Fruit fly (Drosophila melanogaster) whole organism, prepupa: ENCODE results near the gene CG11583.

Source experiments
- Blimp-1 ChIP-seq: fragments of 200-800 bp; sonication (Bioruptor generic); optimal IDR thresholded peaks from 3 replicates; lab custom pipeline; 2017; ENCODE audit warnings: missing biosample characterization, missing genetic modification characterization, mild to moderate bottlenecking, moderate library complexity, missing genetic modification reagents
- CG11294 ChIP-seq: fragments of 200-800 bp; sonication (Bioruptor generic); IDR thresholded peaks from 2 replicates; pipeline ENCODE4 v1.3.6; 2022; ENCODE audit warnings: missing biosample characterization, missing genetic modification characterization
- CG11762 ChIP-seq: fragments of 200-800 bp; sonication (Bioruptor generic); optimal IDR thresholded peaks from 3 replicates; lab custom pipeline; 2016; ENCODE audit warnings: missing biosample characterization, missing genetic modification characterization; ENCODE audit not compliant: insufficient read depth
- CG31627 ChIP-seq: fragments of 200-800 bp; sonication (Bioruptor generic); optimal IDR thresholded peaks from 3 replicates; lab custom pipeline; 2016; ENCODE audit warnings: missing biosample characterization, missing genetic modification characterization
- CG32006 ChIP-seq: fragments of 200-800 bp; sonication (Bioruptor generic); optimal IDR thresholded peaks from 3 replicates; lab custom pipeline; 2017; ENCODE audit warnings: missing biosample characterization, mild to moderate bottlenecking, missing genetic modification characterization
- CG34406 ChIP-seq: fragments of 200-800 bp; sonication (Bioruptor generic); optimal IDR thresholded peaks from 3 replicates; lab custom pipeline; 2016; ENCODE audit warnings: missing biosample characterization, missing genetic modification characterization
- CG3919 ChIP-seq: fragments of 200-800 bp; sonication (Bioruptor generic); optimal IDR thresholded peaks from 3 replicates; lab custom pipeline; 2016; ENCODE audit warnings: missing biosample characterization, missing genetic modification characterization
- CG4318 ChIP-seq: fragments of 200-800 bp; sonication (Bioruptor generic); optimal IDR thresholded peaks from 3 replicates; lab custom pipeline; 2017; ENCODE audit warnings: missing biosample characterization, mild to moderate bottlenecking, missing genetic modification characterization
- CG6163 ChIP-seq: fragments of 200-800 bp; sonication (Bioruptor generic); IDR thresholded peaks from 3 replicates; pipeline ENCODE4 v1.3.6; 2022; ENCODE audit warnings: missing biosample characterization, missing genetic modification characterization
- CG6792 ChIP-seq: fragments of 200-800 bp; sonication (Bioruptor generic); optimal IDR thresholded peaks from 3 replicates; lab custom pipeline; 2016; ENCODE audit warnings: missing biosample characterization, missing genetic modification characterization
- CG6808 ChIP-seq: fragments of 200-800 bp; sonication (Bioruptor generic); optimal IDR thresholded peaks from 3 replicates; lab custom pipeline; 2017; ENCODE audit warnings: missing biosample characterization, missing genetic modification characterization, mild to moderate bottlenecking, moderate library complexity, missing genetic modification reagents
- CG6854 ChIP-seq: fragments of 200-800 bp; sonication (Bioruptor generic); optimal IDR thresholded peaks from 2 replicates; lab custom pipeline; 2017; ENCODE audit warnings: missing biosample characterization, mild to moderate bottlenecking, missing genetic modification characterization
- CG8119 ChIP-seq: fragments of 200-800 bp; sonication (Bioruptor generic); IDR thresholded peaks from 3 replicates; pipeline ENCODE4 v1.3.6; 2022; ENCODE audit warnings: missing biosample characterization, missing genetic modification characterization
- CG8632 ChIP-seq: fragments of 200-800 bp; sonication (Bioruptor generic); optimal IDR thresholded peaks from 3 replicates; lab custom pipeline; 2016; ENCODE audit warnings: missing biosample characterization, missing genetic modification characterization
- CG9139 ChIP-seq: fragments of 200-800 bp; sonication (Bioruptor generic); optimal IDR thresholded peaks from 3 replicates; lab custom pipeline; 2017; ENCODE audit warnings: missing biosample characterization, mild to moderate bottlenecking, missing genetic modification characterization
- Eip75B ChIP-seq: fragments of 200-800 bp; sonication (Bioruptor generic); optimal IDR thresholded peaks from 3 replicates; lab custom pipeline; 2016; ENCODE audit warnings: missing biosample characterization, missing genetic modification characterization
- Eip78C ChIP-seq: fragments of 200-800 bp; sonication (Bioruptor generic); peaks from one replicate; lab custom pipeline; 2016; ENCODE audit warnings: missing biosample characterization, missing genetic modification characterization
- Eip93F ChIP-seq: fragments of 200-800 bp; sonication (Bioruptor generic); optimal IDR thresholded peaks from 2 replicates; lab custom pipeline; 2016; ENCODE audit warnings: missing biosample characterization, mild to moderate bottlenecking, missing genetic modification characterization
- Ets21C ChIP-seq: fragments of 200-800 bp; sonication (Bioruptor generic); optimal IDR thresholded peaks from 3 replicates; lab custom pipeline; 2016; ENCODE audit warnings: missing biosample characterization, missing genetic modification characterization
- Gug ChIP-seq: fragments of 200-800 bp; sonication (Bioruptor generic); IDR thresholded peaks from 2 replicates; pipeline ENCODE4 v1.3.6; 2022; ENCODE audit warnings: missing biosample characterization, missing genetic modification characterization
- Hr38 ChIP-seq: sonication (Bioruptor generic); optimal IDR thresholded peaks from 2 replicates; lab custom pipeline; 2016; ENCODE audit warnings: missing biosample characterization, missing genetic modification characterization
- Hr4 ChIP-seq: fragments of 200-800 bp; sonication (Bioruptor generic); optimal IDR thresholded peaks from 3 replicates; lab custom pipeline; 2016; ENCODE audit warnings: missing biosample characterization, missing genetic modification characterization
- Lpt ChIP-seq: fragments of 200-800 bp; sonication (Bioruptor generic); optimal IDR thresholded peaks from 3 replicates; lab custom pipeline; 2016; ENCODE audit warnings: missing biosample characterization, missing genetic modification characterization
- Met ChIP-seq: fragments of 200-800 bp; sonication (Bioruptor generic); optimal IDR thresholded peaks from 3 replicates; lab custom pipeline; 2016; ENCODE audit warnings: missing biosample characterization, missing genetic modification characterization
- OdsH ChIP-seq: fragments of 200-800 bp; sonication (Bioruptor generic); optimal IDR thresholded peaks from 3 replicates; lab custom pipeline; 2016; ENCODE audit warnings: missing biosample characterization, missing genetic modification characterization
- Smox ChIP-seq: fragments of 200-800 bp; sonication (Bioruptor generic); optimal IDR thresholded peaks from 3 replicates; lab custom pipeline; 2016; ENCODE audit warnings: missing biosample characterization, missing genetic modification characterization
- Sox102F ChIP-seq: fragments of 200-800 bp; sonication (Bioruptor generic); optimal IDR thresholded peaks from 2 replicates; lab custom pipeline; 2016; ENCODE audit warnings: missing biosample characterization, mild to moderate bottlenecking, missing genetic modification characterization
- Sox14 ChIP-seq: fragments of 200-800 bp; sonication (Bioruptor generic); optimal IDR thresholded peaks from 3 replicates; lab custom pipeline; 2016; ENCODE audit warnings: missing biosample characterization, missing genetic modification characterization
- Sox15 ChIP-seq: fragments of 200-800 bp; sonication (Bioruptor generic); optimal IDR thresholded peaks from 3 replicates; lab custom pipeline; 2016; ENCODE audit warnings: missing biosample characterization, missing genetic modification characterization
- achi ChIP-seq: fragments of 200-800 bp; sonication (Bioruptor generic); optimal IDR thresholded peaks from 3 replicates; lab custom pipeline; 2016; ENCODE audit warnings: missing biosample characterization, missing genetic modification characterization
- acj6 ChIP-seq: fragments of 200-800 bp; sonication (Bioruptor generic); optimal IDR thresholded peaks from 3 replicates; lab custom pipeline; 2016; ENCODE audit warnings: missing biosample characterization, missing genetic modification characterization
- cyc ChIP-seq: fragments of 200-800 bp; sonication (Bioruptor generic); optimal IDR thresholded peaks from 3 replicates; lab custom pipeline; 2016; ENCODE audit warnings: missing biosample characterization, missing genetic modification characterization
- dsx ChIP-seq: fragments of 200-800 bp; optimal IDR thresholded peaks from 3 replicates; lab custom pipeline; 2019; ENCODE audit warnings: missing biosample characterization, mild to moderate bottlenecking, missing genetic modification characterization, moderate library complexity; ENCODE audit not compliant: poor library complexity, severe bottlenecking
- eg ChIP-seq: fragments of 200-800 bp; sonication (Bioruptor generic); IDR thresholded peaks from 3 replicates; pipeline ENCODE4 v1.3.6; 2022; ENCODE audit warnings: missing biosample characterization, missing genetic modification characterization
- fd59A ChIP-seq: fragments of 200-800 bp; sonication (Bioruptor generic); optimal IDR thresholded peaks from 2 replicates; lab custom pipeline; 2017; ENCODE audit warnings: missing biosample characterization, mild to moderate bottlenecking, missing genetic modification characterization, missing genetic modification reagents
- fd85E ChIP-seq: fragments of 200-800 bp; sonication (Bioruptor generic); optimal IDR thresholded peaks from 3 replicates; lab custom pipeline; 2016; ENCODE audit warnings: missing biosample characterization, missing genetic modification characterization
- fkh ChIP-seq: fragments of 200-800 bp; sonication (Bioruptor generic); optimal IDR thresholded peaks from 3 replicates; lab custom pipeline; 2017; ENCODE audit warnings: missing biosample characterization, mild to moderate bottlenecking, missing genetic modification characterization, moderate library complexity
- lz ChIP-seq: fragments of 200-800 bp; sonication (Bioruptor generic); optimal IDR thresholded peaks from 3 replicates; lab custom pipeline; 2016; ENCODE audit warnings: missing biosample characterization, missing genetic modification characterization
- spab ChIP-seq: fragments of 200-800 bp; sonication (Bioruptor generic); optimal IDR thresholded peaks from 2 replicates; lab custom pipeline; 2017; ENCODE audit warnings: missing biosample characterization, mild to moderate bottlenecking, missing genetic modification characterization, missing genetic modification reagents
- svp ChIP-seq: fragments of 200-800 bp; sonication (Bioruptor generic); peaks from one replicate; lab custom pipeline; 2016; ENCODE audit warnings: missing biosample characterization, missing genetic modification characterization
- topi ChIP-seq: fragments of 200-800 bp; sonication (Bioruptor generic); optimal IDR thresholded peaks from 3 replicates; lab custom pipeline; 2016; ENCODE audit warnings: missing biosample characterization, missing genetic modification characterization
- vri ChIP-seq: fragments of 200-800 bp; sonication (Bioruptor generic); optimal IDR thresholded peaks from 3 replicates; lab custom pipeline; 2016; ENCODE audit warnings: missing biosample characterization, mild to moderate bottlenecking, missing genetic modification characterization

Gene CG11583

DNA sequence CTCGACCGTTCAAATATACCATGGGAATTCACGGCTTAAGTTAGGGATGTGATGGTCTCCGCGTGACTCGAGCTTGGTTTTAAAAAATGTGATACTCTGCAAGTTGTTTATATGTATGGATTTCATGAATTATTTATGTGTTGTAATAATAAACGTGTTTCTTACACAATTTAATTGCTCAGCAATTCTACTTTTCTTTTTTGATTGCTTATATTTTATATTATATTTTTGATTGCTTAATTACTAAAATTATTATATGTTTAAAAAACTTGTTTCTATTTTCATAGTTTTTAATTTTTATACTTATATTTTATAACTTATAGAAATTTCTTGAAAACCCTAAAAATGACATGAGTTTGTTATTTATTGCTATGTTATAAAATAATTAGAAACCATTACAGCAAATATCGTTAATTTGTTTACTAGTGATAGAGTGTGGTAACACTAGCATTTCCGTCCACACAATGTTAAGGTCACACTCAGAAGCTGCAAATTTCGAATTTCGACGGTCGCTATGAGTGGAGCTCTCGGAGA is 28.2 kb downstream of the CG11583 start, which contains the start of the genes ago and CG1265 (continued):
- no peak for TF ChIP-seq Lpt (GFP tag; lab: Kevin White, UChicago)
- TF ChIP-seq CG8119 = no peak
- TF ChIP-seq spab (GFP tag; lab: Kevin White, UChicago) = no peak
- peak; percentile 40 for TF ChIP-seq CG34406 (GFP tag; lab: Kevin White, UChicago)
- TF ChIP-seq Met (GFP tag; lab: Kevin White, UChicago) = peak; percentile 20
- TF ChIP-seq OdsH (GFP tag; lab: Kevin White, UChicago) = peak; percentile 31
- TF ChIP-seq Sox15 (GFP tag; lab: Kevin White, UChicago) = no peak
- no peak for TF ChIP-seq Hr38 (GFP tag; lab: Kevin White, UChicago)
- peak; percentile 39 for TF ChIP-seq achi (GFP tag; lab: Kevin White, UChicago)
- TF ChIP-seq CG32006 (GFP tag; lab: Kevin White, UChicago) = peak; percentile 48

DNA sequence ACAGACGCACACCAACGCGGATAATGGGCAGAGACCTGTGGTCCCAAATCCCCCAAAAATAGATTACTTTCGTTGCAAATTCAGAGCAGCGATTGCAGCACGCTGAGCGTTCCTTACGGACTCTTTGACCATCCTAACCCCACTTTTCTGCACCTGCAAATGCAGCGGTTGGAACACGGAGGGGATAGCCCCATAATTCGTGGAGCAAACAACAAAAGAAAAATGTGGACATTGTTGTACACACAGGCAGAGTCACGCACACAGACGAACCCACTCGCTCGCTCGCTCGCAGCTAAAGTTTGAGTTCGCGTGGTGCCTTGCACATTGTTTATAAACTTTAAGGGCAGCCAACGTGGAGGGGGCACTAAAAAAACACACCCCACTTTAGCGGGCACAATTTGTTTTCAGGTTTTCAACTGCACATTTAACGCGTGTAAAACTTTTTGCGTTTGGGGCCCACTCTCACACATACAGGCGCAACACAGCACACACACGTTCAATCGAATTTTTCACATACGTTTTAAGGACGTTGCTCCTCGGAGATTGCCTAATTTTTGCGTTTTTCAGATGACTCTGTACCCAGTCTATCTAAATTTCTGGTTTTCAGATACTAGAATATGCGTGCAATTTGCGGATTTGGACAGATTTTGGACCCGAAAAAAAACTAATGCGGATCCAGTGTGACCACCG is 28.9 kb downstream of the CG11583 start:
- no peak for TF ChIP-seq fd85E (GFP tag; lab: Kevin White, UChicago)
- TF ChIP-seq CG4318 (GFP tag; lab: Kevin White, UChicago) = no peak
- TF ChIP-seq Eip93F (GFP tag; lab: Kevin White, UChicago) = no peak
- TF ChIP-seq Met (GFP tag; lab: Kevin White, UChicago) = no peak
- no peak for TF ChIP-seq Lpt (GFP tag; lab: Kevin White, UChicago)
- TF ChIP-seq vri (GFP tag; lab: Kevin White, UChicago) = no peak
- no peak for TF ChIP-seq Eip75B (GFP tag; lab: Kevin White, UChicago)
- TF ChIP-seq svp (GFP tag; lab: Kevin White, UChicago) = peak; percentile 92
- no peak for TF ChIP-seq Smox (GFP tag; lab: Kevin White, UChicago)
- TF ChIP-seq Sox102F = no peak
- no peak for TF ChIP-seq Blimp-1 (GFP tag; lab: Kevin White, UChicago)
- TF ChIP-seq topi (GFP tag; lab: Kevin White, UChicago) = no peak
- TF ChIP-seq CG11294 (GFP tag; lab: Robert Waterston, UW) = no peak
- TF ChIP-seq Hr4 (GFP tag; lab: Kevin White, UChicago) = no peak
- TF ChIP-seq achi (GFP tag; lab: Kevin White, UChicago) = no peak
- TF ChIP-seq dsx = peak; percentile 66
- TF ChIP-seq Eip78C (GFP tag; lab: Kevin White, UChicago) = peak; percentile 44
- TF ChIP-seq CG8632 (GFP tag; lab: Kevin White, UChicago) = no peak
- TF ChIP-seq CG11762 = no peak
- TF ChIP-seq CG6163 (GFP tag; lab: Robert Waterston, UW) = no peak
- TF ChIP-seq CG6792 = no peak
- no peak for TF ChIP-seq CG6808 (GFP tag; lab: Kevin White, UChicago)
- TF ChIP-seq CG34406 (GFP tag; lab: Kevin White, UChicago) = no peak
- no peak for TF ChIP-seq Gug (GFP tag; lab: Robert Waterston, UW)
- TF ChIP-seq eg (GFP tag; lab: Robert Waterston, UW) = no peak
- no peak for TF ChIP-seq Ets21C (GFP tag; lab: Kevin White, UChicago)
- TF ChIP-seq fd59A (GFP tag; lab: Kevin White, UChicago) = no peak
- no peak for TF ChIP-seq acj6
- TF ChIP-seq cyc (GFP tag; lab: Kevin White, UChicago) = no peak
- TF ChIP-seq Sox14 (GFP tag; lab: Kevin White, UChicago) = peak; percentile 38
- no peak for TF ChIP-seq CG31627
- TF ChIP-seq CG6854 (GFP tag; lab: Kevin White, UChicago) = no peak
- TF ChIP-seq CG9139 (GFP tag; lab: Kevin White, UChicago) = no peak
- no peak for TF ChIP-seq lz
- peak; percentile 73 for TF ChIP-seq fkh (GFP tag; lab: Kevin White, UChicago)
- no peak for TF ChIP-seq CG3919
